Worm (Caenorhabditis elegans): Measurements from ENCODE around the gene immt-2.

immt-2 gene

DNA sequence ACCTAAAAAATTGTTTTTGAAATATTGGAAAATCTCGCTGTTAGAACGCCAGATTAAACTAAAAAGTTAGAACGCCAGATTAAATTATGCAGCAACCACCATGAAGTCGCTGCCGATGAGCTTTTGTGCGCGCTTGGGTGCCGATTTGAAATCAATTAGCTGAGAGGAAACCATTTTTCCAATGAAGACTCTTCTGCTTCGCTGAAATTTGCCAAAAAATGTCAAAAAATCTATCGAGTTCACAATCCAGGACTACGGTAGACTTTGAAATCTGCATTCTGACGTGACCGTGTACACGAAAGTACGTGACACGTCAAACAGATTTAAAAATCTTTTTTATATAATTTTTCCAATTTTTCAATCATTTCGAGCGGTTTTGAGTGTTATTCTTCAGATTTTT lies at the start of gene immt-2:
Gene immt-2 (plus strand): TSS at position 301 of the 400 bp plus-strand sequence.
- no peak for TF ChIP-seq unc-62 (GFP tag; optimal IDR thresholded peaks at IDR 0.05)

DNA sequence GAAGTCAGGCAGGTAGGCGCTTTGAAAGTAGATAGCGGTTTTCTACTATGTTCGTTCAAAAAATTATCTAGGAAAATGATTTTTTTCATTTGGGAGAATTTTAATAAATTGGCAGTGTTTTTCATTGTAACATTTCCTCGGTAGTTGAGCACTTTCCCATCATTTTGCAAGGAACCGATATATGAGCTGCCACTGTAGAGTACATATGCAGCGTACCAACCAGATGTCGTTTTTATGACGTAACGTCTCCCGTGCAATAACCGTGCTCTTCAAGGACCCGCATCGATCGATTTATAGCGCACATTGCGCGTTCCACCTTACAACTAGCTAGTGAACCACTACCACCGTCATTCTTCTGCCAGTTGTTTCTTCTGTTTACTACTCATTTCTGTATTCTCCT lies 46.9 kb upstream of the immt-2 start, which contains the start of gene T25E12.6:
Gene T25E12.6 (plus strand): TSS at position 301 of the 400 bp plus-strand sequence.
- TF ChIP-seq unc-62 (GFP tag; optimal IDR thresholded peaks at IDR 0.05) = no peak

DNA sequence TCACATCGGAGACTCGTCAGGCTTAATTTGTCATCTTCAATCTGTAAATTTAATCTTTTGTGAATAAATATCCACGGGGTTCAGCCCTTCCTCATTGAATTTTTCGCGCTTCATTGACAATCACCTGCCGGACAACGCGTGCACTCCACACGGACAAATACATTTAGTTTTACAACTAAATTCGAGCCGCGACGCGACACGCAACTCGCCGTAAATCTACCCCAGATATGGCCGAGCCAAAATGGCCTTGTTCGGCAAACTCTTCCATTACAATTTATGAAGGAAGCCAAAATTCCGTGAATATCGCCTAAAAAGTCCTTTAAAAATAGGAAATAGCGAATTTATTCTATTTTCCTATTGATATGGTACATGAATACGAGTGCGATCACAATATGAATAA lies 44.3 kb upstream of the immt-2 start:
- TF ChIP-seq unc-62 (GFP tag; optimal IDR thresholded peaks at IDR 0.05) = no peak

DNA sequence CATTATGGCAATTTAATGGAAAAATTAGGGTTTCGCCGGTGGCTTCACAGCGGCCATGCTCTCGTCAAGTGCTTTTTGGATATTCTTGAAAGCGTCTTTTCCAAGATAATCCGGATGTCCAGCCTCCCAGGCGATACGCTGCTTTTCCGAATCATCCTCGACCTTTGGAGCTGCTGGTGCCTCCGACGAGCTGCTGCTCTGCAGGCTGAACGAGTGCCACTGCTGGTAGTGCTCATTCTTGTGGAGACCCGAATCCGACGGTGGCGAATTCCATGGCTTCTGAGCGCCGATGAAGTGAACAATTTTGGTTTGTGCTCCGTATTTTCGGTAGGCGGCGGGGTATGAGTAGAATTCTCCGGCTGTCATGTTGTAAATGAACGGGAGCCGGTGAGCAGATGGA lies 43.9 kb upstream of the immt-2 start:
- no peak for TF ChIP-seq unc-62 (GFP tag; optimal IDR thresholded peaks at IDR 0.05)

DNA sequence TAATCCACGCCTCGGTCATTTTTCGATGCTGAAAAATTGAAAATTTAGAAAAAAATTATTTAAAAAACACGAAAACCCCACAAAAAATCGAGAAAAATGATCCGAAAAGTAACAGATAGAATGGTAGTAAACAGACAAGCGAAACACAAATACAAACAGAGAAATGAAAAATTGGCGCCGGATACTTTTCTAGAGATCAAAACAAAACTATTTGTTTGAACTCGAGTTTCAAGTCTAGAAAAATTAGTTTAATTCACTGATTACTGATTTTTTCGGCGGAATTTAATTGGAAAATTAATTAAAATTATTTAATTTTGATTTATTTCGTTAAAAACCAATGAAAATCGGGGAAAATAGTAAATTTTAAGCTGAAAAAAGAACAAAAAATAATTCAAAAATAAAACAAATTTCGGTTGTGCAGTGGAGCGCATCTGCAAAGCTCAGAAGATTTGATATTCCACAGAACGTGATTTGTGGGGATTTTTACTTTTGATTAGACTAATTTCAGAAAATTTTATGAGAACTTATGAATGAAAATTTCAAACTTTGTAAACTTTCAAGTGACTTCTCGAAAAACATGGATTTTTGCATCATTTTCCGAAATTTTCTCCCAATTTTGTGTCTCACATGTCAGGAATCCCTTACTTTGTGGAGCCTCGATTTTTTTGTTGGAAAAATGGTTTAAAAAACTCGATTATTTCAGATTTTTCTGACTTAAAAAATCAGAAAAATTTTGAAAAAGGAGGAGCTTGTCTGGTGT lies 42.7 kb upstream of the immt-2 start, which contains the start of gene gyg-2:
Gene gyg-2 (minus strand): TSS at position 28 of the 760 bp plus-strand sequence.
- TF ChIP-seq unc-62 (GFP tag; optimal IDR thresholded peaks at IDR 0.05) = no peak

DNA sequence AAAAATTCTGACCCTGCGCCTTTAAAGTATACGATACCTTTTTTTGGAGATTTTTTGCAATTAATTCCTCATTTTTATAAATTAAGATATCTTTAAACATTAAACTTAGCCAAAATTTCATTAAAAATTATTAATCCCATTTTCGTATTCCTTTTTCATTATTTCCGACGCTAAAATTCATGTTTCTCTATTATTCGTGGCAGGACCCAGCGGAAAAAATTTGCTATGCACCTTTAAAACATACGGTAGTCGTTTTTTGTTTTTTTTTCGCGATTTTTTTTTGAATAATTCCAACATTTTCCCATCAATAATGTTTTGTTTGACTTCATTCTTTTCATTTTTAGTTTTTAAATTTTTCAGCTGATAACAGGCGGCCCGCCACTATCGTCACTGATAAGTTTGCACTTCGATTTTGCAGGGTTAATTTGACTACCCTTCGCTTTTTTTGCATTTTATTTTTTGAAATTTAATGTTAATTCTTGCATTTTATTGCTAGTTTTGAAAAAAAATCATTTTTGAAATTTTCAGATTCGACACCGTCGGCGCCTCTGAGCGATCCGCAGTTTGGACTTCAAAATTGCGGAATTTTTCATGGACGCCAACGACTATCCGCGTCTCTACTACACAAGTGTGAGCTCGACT lies 41.9 kb upstream of the immt-2 start, which contains the start of gene dkf-2:
Gene dkf-2 (plus strand): TSS at position 592 of the 642 bp plus-strand sequence.
- no peak for TF ChIP-seq unc-62 (GFP tag; optimal IDR thresholded peaks at IDR 0.05)

DNA sequence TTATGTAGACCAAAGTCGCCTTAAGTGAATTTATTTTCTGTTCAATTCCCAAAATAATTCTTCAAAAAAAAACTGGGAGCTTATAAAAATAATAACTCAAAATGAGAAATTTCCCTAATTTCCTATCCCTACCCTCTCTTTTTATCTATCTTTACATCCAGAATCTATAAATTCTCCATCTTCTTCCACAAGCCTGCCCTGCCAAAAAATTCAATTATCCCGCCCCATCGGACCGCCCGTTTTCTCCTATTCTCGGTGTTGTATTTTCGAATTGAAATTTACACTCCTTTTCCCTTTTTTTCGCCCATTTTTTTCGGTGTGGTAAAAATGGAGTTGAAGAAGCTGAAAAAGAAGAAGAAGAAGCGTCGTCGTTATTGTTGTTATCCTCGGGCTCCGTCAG lies 39.6 kb upstream of the immt-2 start:
- no peak for TF ChIP-seq unc-62 (GFP tag; optimal IDR thresholded peaks at IDR 0.05)

DNA sequence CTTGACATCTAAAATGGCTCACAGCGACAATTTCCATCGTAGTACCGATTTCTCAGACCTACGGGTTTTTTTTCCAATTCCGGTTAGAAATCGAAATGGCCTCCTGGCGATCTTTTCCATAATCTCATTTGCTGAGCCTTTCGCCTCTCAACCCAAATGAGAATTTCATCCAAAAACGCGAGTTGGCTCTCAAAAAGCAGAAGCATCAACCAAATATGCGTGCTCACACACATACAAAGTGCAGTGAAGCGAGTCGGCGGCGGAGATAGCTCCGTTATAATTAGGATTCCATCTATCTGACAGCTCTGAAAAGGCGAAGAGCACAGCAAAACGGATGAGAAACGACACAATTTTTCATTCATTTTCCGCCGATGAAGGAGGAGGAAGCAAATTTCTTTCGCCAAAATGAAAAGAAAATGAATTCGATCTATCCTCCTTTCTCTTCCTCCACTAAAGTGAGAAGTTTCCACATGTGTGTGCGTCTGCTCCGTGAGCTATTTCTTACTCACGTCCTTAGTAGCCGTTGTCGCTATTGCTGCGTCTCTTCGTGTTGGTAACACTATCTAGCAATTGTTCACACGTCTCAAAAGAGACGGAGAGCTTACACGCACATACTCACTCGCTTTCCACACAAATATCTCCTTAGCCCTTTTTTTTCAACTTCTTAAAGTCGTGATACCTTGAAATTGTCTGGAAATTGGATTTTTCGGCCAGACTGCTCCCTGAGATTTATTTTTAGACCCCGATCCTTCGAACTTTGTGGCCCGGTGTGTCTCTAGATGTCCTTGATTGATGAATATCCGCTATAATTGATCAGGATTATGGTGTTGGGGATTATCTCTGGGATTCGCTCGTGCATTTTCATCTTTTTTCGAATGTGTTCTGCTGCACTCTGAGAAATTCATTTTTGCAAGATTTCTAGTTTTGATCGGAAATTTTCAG lies 36.7 kb upstream of the immt-2 start:
- TF ChIP-seq unc-62 (GFP tag; optimal IDR thresholded peaks at IDR 0.05) = no peak

DNA sequence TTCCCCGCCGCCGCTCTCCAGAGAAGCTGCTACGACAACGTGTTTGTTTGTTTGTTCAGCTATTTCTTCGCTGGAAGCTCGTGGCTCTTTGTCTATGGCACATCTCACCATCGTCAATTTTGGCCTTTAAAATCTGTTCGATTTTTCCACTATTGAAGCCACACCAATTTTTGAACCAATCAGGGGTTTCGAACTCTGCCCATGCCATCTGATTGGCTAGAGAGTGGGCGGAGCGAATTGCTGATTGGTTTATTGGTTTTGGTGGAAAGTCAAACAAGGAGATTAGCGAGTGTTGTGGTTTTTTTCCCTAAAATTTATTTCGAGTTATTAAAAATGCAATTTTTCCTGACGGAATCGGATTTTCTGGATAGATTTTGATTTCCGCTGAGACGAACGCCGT lies 32.9 kb upstream of the immt-2 start:
- TF ChIP-seq unc-62 (GFP tag; optimal IDR thresholded peaks at IDR 0.05) = no peak

DNA sequence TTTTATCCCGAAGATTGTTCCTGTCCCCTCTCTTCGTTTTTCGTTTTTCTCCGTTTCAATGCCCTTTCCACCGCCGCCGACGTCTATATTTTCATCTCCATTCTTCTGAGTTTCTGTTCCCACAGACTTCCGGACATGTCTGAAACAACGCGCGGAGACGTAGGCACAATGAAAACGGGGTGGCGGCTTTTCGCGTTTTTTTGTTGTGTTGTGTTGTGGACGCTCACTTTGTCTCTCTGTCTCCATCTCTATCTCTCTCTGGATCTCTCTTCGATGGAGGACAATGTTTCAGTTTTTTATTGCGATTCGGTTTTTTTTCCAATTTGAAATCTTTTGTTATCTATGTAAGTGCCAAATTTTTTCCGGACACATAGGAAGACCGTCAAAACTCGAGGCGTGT lies 29.1 kb upstream of the immt-2 start:
- no peak for TF ChIP-seq unc-62 (GFP tag; optimal IDR thresholded peaks at IDR 0.05)

DNA sequence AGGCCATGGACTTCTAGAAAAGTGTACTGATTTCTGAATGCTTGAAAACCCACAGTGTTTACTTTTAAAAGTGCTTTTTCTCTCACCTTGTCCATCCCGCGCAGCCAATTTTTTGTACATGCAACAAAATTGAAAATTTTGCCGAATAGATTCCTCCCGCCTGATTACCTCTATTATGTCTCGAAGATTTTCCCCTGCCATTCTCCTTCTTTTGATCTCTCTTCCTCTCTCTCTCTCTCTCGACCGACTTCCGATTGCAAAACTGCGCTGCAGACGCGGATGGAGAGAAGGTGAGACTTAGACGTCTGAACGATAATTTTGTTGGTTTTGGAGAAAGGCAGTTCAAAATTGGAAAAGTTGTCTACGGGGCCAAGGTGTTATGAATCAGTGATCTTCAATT lies 14.6 kb upstream of the immt-2 start:
- no peak for TF ChIP-seq unc-62 (GFP tag; optimal IDR thresholded peaks at IDR 0.05)

DNA sequence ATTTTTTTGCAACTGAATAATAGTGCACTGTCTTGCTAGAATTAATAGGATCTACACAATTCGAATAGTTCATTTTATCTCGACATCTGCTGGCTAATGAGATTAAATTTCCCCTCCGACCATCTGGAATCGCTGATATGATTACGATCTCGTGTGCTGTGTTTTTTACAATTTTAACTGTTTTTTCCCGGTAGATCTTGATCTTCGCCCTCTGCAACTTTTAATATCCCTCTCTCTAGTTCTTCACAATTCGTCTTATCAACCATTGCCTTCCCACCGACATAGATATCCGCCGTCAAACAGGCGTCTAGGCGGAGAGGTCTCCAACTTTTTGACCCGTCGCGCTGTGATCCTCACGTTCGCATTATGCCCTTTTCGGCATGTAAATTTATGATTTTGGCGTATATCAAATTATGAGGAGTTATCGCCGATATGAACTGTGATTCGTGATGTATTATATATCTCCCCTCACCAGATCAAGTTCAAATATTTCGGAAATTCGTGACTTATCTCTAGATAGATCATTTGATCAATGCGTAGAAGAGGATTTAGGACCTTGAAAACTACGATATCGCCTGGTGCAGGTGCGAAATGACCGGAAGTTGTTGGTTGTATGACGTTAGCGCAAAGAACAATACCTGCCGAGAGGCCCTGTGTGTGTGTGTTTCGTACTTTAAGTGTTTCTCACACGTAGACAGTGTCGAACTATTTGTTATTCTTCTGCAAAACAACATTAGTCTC lies 10.4 kb upstream of the immt-2 start:
- no peak for TF ChIP-seq unc-62 (GFP tag; optimal IDR thresholded peaks at IDR 0.05)

DNA sequence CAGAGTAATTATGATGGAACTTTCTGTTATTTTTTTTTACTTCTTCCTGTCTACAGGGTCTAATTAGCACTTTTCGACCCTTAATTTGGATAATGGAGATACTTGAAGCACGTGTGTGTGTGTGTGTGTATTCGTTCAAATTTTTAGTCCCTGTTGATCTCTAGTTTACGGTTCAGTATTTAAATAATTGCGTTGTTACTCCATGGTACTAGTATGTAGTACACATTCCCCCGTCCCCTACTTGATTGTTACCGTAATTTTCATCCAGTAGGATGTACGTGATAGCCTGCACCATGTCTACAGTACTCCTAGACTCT lies 9.8 kb upstream of the immt-2 start:
- no peak for TF ChIP-seq unc-62 (GFP tag; optimal IDR thresholded peaks at IDR 0.05)

DNA sequence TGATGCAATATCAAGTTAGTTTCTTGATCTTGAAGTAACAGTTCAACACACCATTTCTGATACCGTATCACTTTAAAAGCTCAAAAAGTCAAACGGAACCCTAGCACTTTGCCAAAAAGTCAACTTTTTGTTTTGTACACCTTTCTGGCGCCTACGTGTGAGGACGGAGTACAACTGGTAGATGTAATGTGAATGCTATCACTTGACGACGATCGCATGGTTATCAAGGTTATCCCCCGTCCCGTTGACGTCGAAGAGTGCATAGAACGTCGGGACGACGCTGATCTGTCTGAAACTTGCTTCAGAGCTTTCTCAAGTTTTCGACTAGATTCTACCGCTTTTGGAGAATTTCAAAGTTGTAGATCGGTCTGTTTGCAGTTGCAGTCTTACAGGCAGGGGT lies 9.1 kb upstream of the immt-2 start:
- TF ChIP-seq unc-62 (GFP tag; optimal IDR thresholded peaks at IDR 0.05) = no peak

DNA sequence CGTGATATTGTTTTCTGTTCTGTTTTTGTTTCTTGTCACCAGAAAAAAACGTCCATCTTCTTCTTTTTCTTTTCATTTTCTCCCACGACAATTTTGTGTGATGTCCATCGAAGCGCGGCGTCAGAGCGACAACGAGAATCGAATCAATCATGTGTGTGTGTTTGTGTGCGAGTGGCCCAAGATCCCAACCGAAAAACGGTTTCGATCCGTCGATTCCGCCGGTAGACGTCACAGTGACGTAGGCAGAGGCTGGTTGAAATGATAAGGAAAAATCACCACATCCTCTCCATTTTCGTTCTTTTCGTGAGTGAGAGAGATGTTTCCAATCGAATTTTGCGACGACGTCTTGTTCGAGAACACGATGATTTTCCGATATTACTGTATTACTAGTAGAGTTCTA lies 8.5 kb upstream of the immt-2 start:
- no peak for TF ChIP-seq unc-62 (GFP tag; optimal IDR thresholded peaks at IDR 0.05)

DNA sequence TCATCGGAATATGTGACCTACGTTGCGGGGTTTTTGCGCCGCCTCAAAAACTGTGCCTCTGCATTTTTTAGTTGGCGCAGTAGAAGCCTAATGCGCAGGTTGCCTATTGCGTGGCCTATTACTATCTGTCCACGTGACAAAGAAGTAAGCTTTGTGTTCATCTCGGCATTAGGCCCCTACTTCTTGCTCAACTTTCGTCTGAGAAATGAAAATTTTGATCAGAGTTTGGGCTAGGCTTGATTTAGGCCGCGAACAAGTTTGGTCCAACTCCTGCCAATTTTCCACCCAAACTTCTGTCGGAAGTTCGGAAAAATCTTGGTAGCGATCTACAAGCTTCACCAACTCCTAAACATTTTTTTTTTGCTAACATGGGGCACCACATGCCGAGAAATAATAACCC lies 7.1 kb upstream of the immt-2 start:
- no peak for TF ChIP-seq unc-62 (GFP tag; optimal IDR thresholded peaks at IDR 0.05)
